Worm (Caenorhabditis elegans): ENCODE data around the gene kbp-2.

DNA sequence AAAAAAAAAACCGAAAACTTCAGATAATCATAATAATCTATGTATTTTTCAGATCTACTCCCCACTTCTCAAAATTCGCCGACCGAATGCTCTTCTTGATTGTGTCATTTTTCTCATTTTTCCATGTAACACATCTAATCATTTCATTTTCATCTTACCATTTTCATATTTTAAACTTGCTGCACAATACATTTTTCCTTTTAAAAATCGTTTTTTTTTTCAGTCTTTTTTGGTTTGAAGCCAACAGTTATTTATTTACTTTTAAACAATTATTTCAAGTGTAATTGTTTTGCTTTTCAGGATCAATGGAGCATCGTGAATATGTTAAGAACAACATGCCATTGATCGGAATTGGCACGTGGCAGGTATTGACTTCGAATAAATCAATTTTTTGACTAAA lies 44.6 kb downstream of the kbp-2 start, which contains the start of gene C35D10.6:
- no peak for TF ChIP-seq nhr-12 (tag; optimal IDR thresholded peaks at IDR 0.05)
- TF ChIP-seq R02D3.7 (tag; optimal IDR thresholded peaks at IDR 0.05), result no peak
- no peak for TF ChIP-seq ztf-4 (tag; optimal IDR thresholded peaks at IDR 0.05)
- no peak for TF ChIP-seq nhr-76 (tag; optimal IDR thresholded peaks at IDR 0.05)
- TF ChIP-seq lin-15B (tag; optimal IDR thresholded peaks at IDR 0.05), result no peak
- TF ChIP-seq fkh-10 (GFP tag; optimal IDR thresholded peaks at IDR 0.05), result no peak
- no peak for TF ChIP-seq fos-1 (tag; optimal IDR thresholded peaks at IDR 0.05)

All from whole organism, L3 larva.